Worm (Caenorhabditis elegans) whole organism, L4 larva: ENCODE measurements around the gene bath-7.

ENCODE experiments used
- T20F7.1 ChIP-seq: fragments of 200-800 bp; sonication (Bioruptor generic); optimal IDR thresholded peaks from 2 replicates; lab custom pipeline; 2018; ENCODE audit warnings: mild to moderate bottlenecking, missing genetic modification characterization, missing compliant biosample characterization
- ZK337.2 ChIP-seq: fragments of 200-800 bp; sonication (Bioruptor generic); IDR thresholded peaks from 2 replicates; pipeline ENCODE4 v1.3.6; 2022; ENCODE audit warnings: missing genetic modification reagents, missing genetic modification characterization, missing compliant biosample characterization
- daf-12 ChIP-seq: fragments of 150-350 bp; optimal IDR thresholded peaks from 2 replicates; lab custom pipeline; 2014; ENCODE audit warnings: missing biosample characterization, missing genetic modification reagents, missing genetic modification characterization
- dmd-6 ChIP-seq: fragments of 200-800 bp; sonication (Bioruptor generic); IDR thresholded peaks from 2 replicates; pipeline ENCODE4 v1.3.6; 2022; ENCODE audit warnings: missing genetic modification reagents, missing genetic modification characterization, missing compliant biosample characterization
- hlh-11 ChIP-seq: fragments of 200-800 bp; sonication (Bioruptor generic); optimal IDR thresholded peaks from 2 replicates; lab custom pipeline; 2018; ENCODE audit warnings: mild to moderate bottlenecking, missing genetic modification characterization, missing compliant biosample characterization
- lir-3 ChIP-seq: sonication (generic microtip); optimal IDR thresholded peaks from 2 replicates; lab custom pipeline; 2016; ENCODE audit warnings: mild to moderate bottlenecking, missing genetic modification characterization, missing compliant biosample characterization
- nhr-28 ChIP-seq: fragments of 150-350 bp; optimal IDR thresholded peaks from 2 replicates; lab custom pipeline; 2014; ENCODE audit warnings: missing biosample characterization, missing genetic modification characterization
- nhr-48 ChIP-seq: sonication (generic microtip); optimal IDR thresholded peaks from 2 replicates; lab custom pipeline; 2016; ENCODE audit warnings: mild to moderate bottlenecking, missing genetic modification characterization, missing compliant biosample characterization
- nhr-76 ChIP-seq: fragments of 150-350 bp; optimal IDR thresholded peaks from 2 replicates; lab custom pipeline; 2014; ENCODE audit warnings: missing biosample characterization, missing genetic modification characterization
- pqm-1 ChIP-seq: sonication (generic microtip); optimal IDR thresholded peaks from 2 replicates; lab custom pipeline; 2017; ENCODE audit warnings: missing biosample characterization, missing genetic modification characterization
- sdz-12 ChIP-seq: fragments of 200-800 bp; sonication (Bioruptor generic); optimal IDR thresholded peaks from 2 replicates; lab custom pipeline; 2018; ENCODE audit warnings: mild to moderate bottlenecking, missing genetic modification characterization, missing compliant biosample characterization
- spr-1 ChIP-seq: sonication (generic microtip); optimal IDR thresholded peaks from 2 replicates; lab custom pipeline; 2016; ENCODE audit warnings: mild to moderate bottlenecking, missing genetic modification characterization, missing compliant biosample characterization
- spr-3 ChIP-seq: fragments of 200-800 bp; sonication (Bioruptor generic); optimal IDR thresholded peaks from 2 replicates; lab custom pipeline; 2018; ENCODE audit warnings: mild to moderate bottlenecking, missing genetic modification characterization, missing compliant biosample characterization
- tag-97 ChIP-seq: fragments of 200-800 bp; sonication (Bioruptor generic); IDR thresholded peaks from 2 replicates; pipeline ENCODE4 v1.3.6; 2022; ENCODE audit warnings: missing genetic modification characterization, missing compliant biosample characterization
- unc-62 ChIP-seq, 3 experiments: fragments of 150-350 bp in 1 of 3; sonication (generic microtip); optimal IDR thresholded peaks in 2 of 3; peaks in 1 of 3; 1 replicate in 1 of 3; 2 replicates in 2 of 3; lab custom pipeline; 2014 to 2017; ENCODE audit warnings: missing biosample characterization in 3 of 3, missing genetic modification characterization in 3 of 3, missing genetic modification reagents in 3 of 3, missing genotype in 1 of 3
- zfp-2 ChIP-seq: sonication (generic microtip); optimal IDR thresholded peaks from 2 replicates; lab custom pipeline; 2016; ENCODE audit warnings: mild to moderate bottlenecking, missing genetic modification characterization, missing compliant biosample characterization

Gene bath-7

DNA sequence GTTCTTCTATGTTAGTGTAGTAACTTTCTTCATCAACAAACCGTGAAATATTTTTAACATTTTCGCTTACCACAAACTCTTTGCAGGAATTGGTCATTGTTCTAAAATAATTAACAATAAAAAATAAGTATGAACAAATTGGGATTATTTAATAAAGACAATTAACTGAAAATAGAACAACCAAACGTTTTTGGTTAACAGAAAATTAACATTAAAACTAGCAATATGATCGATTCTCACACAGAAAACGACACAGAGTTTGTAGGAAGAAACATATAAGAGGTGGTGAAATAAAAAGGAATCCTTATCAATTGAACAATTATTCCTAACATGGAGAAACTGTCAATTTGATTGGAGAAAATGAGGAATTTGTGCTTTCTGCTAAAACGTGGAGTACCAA, 42.3 kb downstream of the bath-7 start, which contains the start of gene math-16:
Gene math-16, minus strand, starts transcription at position 101 of the 400 bp plus-strand sequence.
- TF ChIP-seq zfp-2 (tag; lab: Kevin White, UChicago) (no peak), hlh-11 (tag; lab: Kevin White, UChicago) (no peak), T20F7.1 (GFP tag; lab: Kevin White, UChicago) (no peak), lir-3 (no peak), nhr-76 (no peak), tag-97 (no peak), daf-12 (no peak)

DNA sequence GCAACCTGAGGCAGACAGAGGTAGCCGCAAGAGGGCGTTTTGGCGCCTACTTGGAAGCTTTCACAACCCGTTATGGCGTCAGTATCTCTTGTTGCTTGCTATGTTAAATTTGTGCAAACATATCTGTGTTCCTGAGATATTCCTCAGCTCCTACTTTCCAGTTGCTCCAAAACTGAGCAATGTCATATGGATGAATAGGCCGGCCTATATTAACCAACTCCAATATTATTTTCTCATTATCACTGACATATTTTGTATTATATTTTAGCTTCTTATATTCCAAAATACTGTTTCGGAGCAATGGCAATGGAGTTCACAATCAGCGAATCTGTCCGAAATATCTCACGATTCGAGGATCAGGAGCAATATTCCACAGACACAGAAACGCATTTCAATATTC, 45.3 kb downstream of the bath-7 start, which contains the start of gene math-13:
Gene math-13, plus strand, starts transcription at position 301 of the 400 bp plus-strand sequence.
- TF ChIP-seq spr-1 (tag; lab: Kevin White, UChicago) (no peak), spr-3 (no peak), sdz-12 (GFP tag; lab: Kevin White, UChicago) (no peak), nhr-48 (tag; lab: Kevin White, UChicago) (no peak)

DNA sequence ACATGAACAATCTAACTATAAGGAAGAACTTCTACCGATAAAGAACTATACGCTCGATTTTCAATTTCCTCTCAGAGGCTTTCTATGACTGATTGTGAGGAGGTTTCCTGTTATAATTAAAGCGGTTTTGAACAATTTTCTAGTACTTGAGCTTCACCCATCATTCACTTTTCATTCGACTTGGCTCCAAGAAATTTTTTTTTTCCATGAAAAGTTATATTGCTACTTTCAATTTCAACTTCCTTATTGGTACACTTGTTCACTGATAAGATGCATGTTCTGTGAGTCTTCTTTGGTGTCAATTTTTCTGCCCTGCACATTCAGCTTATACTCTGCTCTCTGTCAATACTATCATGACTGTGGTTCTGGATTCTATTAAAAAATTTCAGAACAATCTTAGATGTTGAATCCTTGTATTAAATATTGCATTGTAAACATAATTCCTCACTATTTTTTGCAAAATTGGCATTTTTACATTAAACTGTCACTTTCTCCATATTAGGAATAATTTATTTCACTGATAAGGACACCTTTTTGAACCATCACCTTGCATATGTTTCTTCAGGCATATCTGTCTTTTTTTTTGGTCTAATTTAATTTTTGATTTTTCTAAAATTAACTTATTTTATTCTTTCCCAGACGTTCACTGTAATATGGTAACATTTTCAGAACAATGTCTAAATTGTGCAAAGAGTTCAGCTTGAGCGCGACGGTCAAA, 49.9 kb downstream of the bath-7 start, which contains the start of gene math-10:
Gene math-10, plus strand, starts transcription at position 668 of the 718 bp plus-strand sequence.
- no peak for TF ChIP-seq ZK337.2 (GFP tag; lab: Robert Waterston, UW)
- TF ChIP-seq hlh-11 (tag; lab: Kevin White, UChicago), result peak; percentile 54
- peak; percentile 55 for TF ChIP-seq dmd-6 (GFP tag; lab: Robert Waterston, UW)
- peak in 1 of 2 experiments; percentile 79 for TF ChIP-seq unc-62 (GFP tag; optimal IDR thresholded peaks at IDR 0.05 in 1 of 2; lab: Kevin White, UChicago)
- TF ChIP-seq unc-62 (tag; optimal IDR thresholded peaks at IDR 0.05; lab: Kevin White, UChicago), result no peak
- peak; percentile 33 for TF ChIP-seq nhr-28 (tag; lab: Kevin White, UChicago)
- peak; percentile 8 for TF ChIP-seq pqm-1 (tag; lab: Kevin White, UChicago)
- TF ChIP-seq T20F7.1 (GFP tag; lab: Kevin White, UChicago), result no peak
